Worm (Caenorhabditis elegans) whole organism, L1 larva: ENCODE results near the gene T02H6.4.

Experiments used
- C16A3.4 ChIP-seq: fragments of 150-350 bp; optimal IDR thresholded peaks from 2 replicates; lab custom pipeline; 2014; ENCODE audit warnings: missing biosample characterization, missing genetic modification characterization
- alr-1 ChIP-seq: fragments of 200-800 bp; sonication (Bioruptor generic); optimal IDR thresholded peaks from 2 replicates; lab custom pipeline; 2018; ENCODE audit warnings: borderline replicate concordance, mild to moderate bottlenecking, missing genetic modification characterization, missing compliant biosample characterization
- aly-2 ChIP-seq: fragments of 150-350 bp; optimal IDR thresholded peaks from 2 replicates; lab custom pipeline; 2014; ENCODE audit warnings: missing biosample characterization, missing genetic modification characterization
- ama-1 ChIP-seq: fragments of 150-350 bp; optimal IDR thresholded peaks from 2 replicates; lab custom pipeline; 2014
- blmp-1 ChIP-seq: fragments of 150-350 bp; optimal IDR thresholded peaks from 2 replicates; lab custom pipeline; 2014; ENCODE audit warnings: missing biosample characterization, missing genetic modification characterization
- ceh-8 ChIP-seq: fragments of 200-800 bp; sonication (Bioruptor generic); optimal IDR thresholded peaks from 2 replicates; lab custom pipeline; 2018; ENCODE audit warnings: mild to moderate bottlenecking, missing genetic modification characterization, moderate library complexity, missing compliant biosample characterization
- ceh-88 ChIP-seq: fragments of 200-800 bp; sonication (Bioruptor generic); IDR thresholded peaks from 2 replicates; pipeline ENCODE4 v1.3.6; 2022; ENCODE audit warnings: missing genetic modification characterization, missing compliant biosample characterization
- ceh-90 ChIP-seq: sonication (generic microtip); optimal IDR thresholded peaks from 2 replicates; lab custom pipeline; 2016; ENCODE audit warnings: missing genetic modification characterization, missing compliant biosample characterization
- ces-1 ChIP-seq: fragments of 150-350 bp; optimal IDR thresholded peaks from 2 replicates; lab custom pipeline; 2014; ENCODE audit warnings: missing biosample characterization, missing genetic modification reagents, missing genetic modification characterization
- dpl-1 ChIP-seq, 3 experiments: fragments of 150-350 bp in 2 of 3; sonication (generic microtip) in 1 of 3; optimal IDR thresholded peaks; 2 replicates each; lab custom pipeline; 2014 to 2017; ENCODE audit warnings: missing biosample characterization in 3 of 3, missing genetic modification characterization in 3 of 3, missing genetic modification reagents in 3 of 3
- dsc-1 ChIP-seq: sonication (generic microtip); optimal IDR thresholded peaks from 2 replicates; lab custom pipeline; 2016; ENCODE audit warnings: mild to moderate bottlenecking, missing genetic modification characterization, missing compliant biosample characterization
- efl-1 ChIP-seq, 4 experiments: fragments of 150-350 bp; optimal IDR thresholded peaks in 3 of 4; peaks in 1 of 4; 1 replicate in 1 of 4; 2 replicates in 3 of 4; lab custom pipeline; 2014; ENCODE audit warnings: missing biosample characterization in 2 of 4, missing genetic modification characterization in 2 of 4, missing genetic modification reagents in 2 of 4
- egl-27 ChIP-seq, 2 experiments: fragments of 150-350 bp in 1 of 2; sonication (generic microtip); optimal IDR thresholded peaks; 3 replicates each; lab custom pipeline; 2017 to 2018; ENCODE audit warnings: missing biosample characterization in 2 of 2, missing genetic modification characterization in 2 of 2, missing genetic modification reagents in 2 of 2
- elt-2 ChIP-seq: sonication (generic microtip); optimal IDR thresholded peaks from 2 replicates; lab custom pipeline; 2016; ENCODE audit warnings: missing genetic modification characterization, mild to moderate bottlenecking, inconsistent platforms, missing compliant biosample characterization, missing genetic modification reagents
- fkh-10 ChIP-seq: sonication (generic microtip); optimal IDR thresholded peaks from 2 replicates; lab custom pipeline; 2017; ENCODE audit warnings: missing biosample characterization, missing genetic modification reagents, missing genetic modification characterization
- fkh-4 ChIP-seq: sonication (generic microtip); optimal IDR thresholded peaks from 2 replicates; lab custom pipeline; 2016; ENCODE audit warnings: missing compliant biosample characterization, missing genetic modification characterization, borderline replicate concordance
- fkh-8 ChIP-seq: sonication (generic microtip); optimal IDR thresholded peaks from 2 replicates; lab custom pipeline; 2016; ENCODE audit warnings: mild to moderate bottlenecking, missing genetic modification characterization, missing compliant biosample characterization
- grh-1 ChIP-seq: fragments of 200-800 bp; sonication (Bioruptor generic); IDR thresholded peaks from 2 replicates; pipeline ENCODE4 v1.3.6; 2022; ENCODE audit warnings: missing genetic modification reagents, missing genetic modification characterization, missing compliant biosample characterization
- hlh-4 ChIP-seq: sonication (generic microtip); optimal IDR thresholded peaks from 2 replicates; lab custom pipeline; 2016; ENCODE audit warnings: mild to moderate bottlenecking, missing genetic modification characterization, missing compliant biosample characterization
- hpl-2 ChIP-seq: fragments of 150-350 bp; optimal IDR thresholded peaks from 2 replicates; lab custom pipeline; 2014; ENCODE audit warnings: missing biosample characterization, missing genetic modification reagents, missing genetic modification characterization
- irx-1 ChIP-seq: sonication (generic microtip); optimal IDR thresholded peaks from 2 replicates; lab custom pipeline; 2016; ENCODE audit warnings: missing genetic modification characterization, missing compliant biosample characterization
- jun-1 ChIP-seq: fragments of 150-350 bp; optimal IDR thresholded peaks from 2 replicates; lab custom pipeline; 2014; ENCODE audit warnings: missing biosample characterization, missing genetic modification reagents, missing genetic modification characterization
- lin-13 ChIP-seq: fragments of 150-350 bp; optimal IDR thresholded peaks from 2 replicates; lab custom pipeline; 2014; ENCODE audit warnings: missing biosample characterization, missing genetic modification reagents, missing genetic modification characterization
- lin-15B ChIP-seq: fragments of 150-350 bp; sonication (generic microtip); optimal IDR thresholded peaks from 3 replicates; lab custom pipeline; 2014; ENCODE audit warnings: missing biosample characterization, missing genetic modification characterization
- lin-35 ChIP-seq, 2 experiments: fragments of 150-350 bp; optimal IDR thresholded peaks; 2 replicates each; lab custom pipeline; 2014; ENCODE audit warnings: missing biosample characterization in 2 of 2, missing genetic modification characterization in 2 of 2, missing genetic modification reagents in 2 of 2
- lir-3 ChIP-seq: sonication (generic microtip); optimal IDR thresholded peaks from 2 replicates; lab custom pipeline; 2016; ENCODE audit warnings: mild to moderate bottlenecking, missing genetic modification characterization, moderate library complexity, missing compliant biosample characterization; ENCODE audit not compliant: poor library complexity
- mab-9 ChIP-seq: fragments of 200-800 bp; sonication (Bioruptor generic); IDR thresholded peaks from 2 replicates; pipeline ENCODE4 v1.3.6; 2022; ENCODE audit warnings: missing genetic modification reagents, missing genetic modification characterization, missing compliant biosample characterization
- mdl-1 ChIP-seq, 2 experiments: fragments of 150-350 bp; optimal IDR thresholded peaks; 2 replicates each; lab custom pipeline; 2014 to 2017; ENCODE audit warnings: missing biosample characterization in 2 of 2, missing genetic modification characterization in 2 of 2, inconsistent platforms in 1 of 2
- nhr-11 ChIP-seq: fragments of 150-350 bp; optimal IDR thresholded peaks from 2 replicates; lab custom pipeline; 2014; ENCODE audit warnings: missing biosample characterization, missing genetic modification characterization
- nhr-12 ChIP-seq: sonication (generic microtip); optimal IDR thresholded peaks from 2 replicates; lab custom pipeline; 2017; ENCODE audit warnings: missing biosample characterization, missing genetic modification characterization
- nhr-19 ChIP-seq: fragments of 200-800 bp; sonication (Bioruptor generic); conservative IDR thresholded peaks from 2 replicates; pipeline ENCODE4 v1.3.6; 2022; ENCODE audit warnings: missing genetic modification characterization, missing compliant biosample characterization
- nhr-20 ChIP-seq: sonication (generic microtip); optimal IDR thresholded peaks from 2 replicates; lab custom pipeline; 2016; ENCODE audit warnings: mild to moderate bottlenecking, missing genetic modification characterization, missing compliant biosample characterization
- nhr-28 ChIP-seq: fragments of 150-350 bp; optimal IDR thresholded peaks from 2 replicates; lab custom pipeline; 2014; ENCODE audit warnings: missing biosample characterization, missing genetic modification characterization
- nhr-47 ChIP-seq: sonication (generic microtip); optimal IDR thresholded peaks from 2 replicates; lab custom pipeline; 2016; ENCODE audit warnings: mild to moderate bottlenecking, missing genetic modification characterization, moderate library complexity, missing compliant biosample characterization
- nhr-76 ChIP-seq: sonication (generic microtip); optimal IDR thresholded peaks from 2 replicates; lab custom pipeline; 2017; ENCODE audit warnings: missing biosample characterization, missing genetic modification characterization
- nhr-77 ChIP-seq: fragments of 150-350 bp; optimal IDR thresholded peaks from 2 replicates; lab custom pipeline; 2014; ENCODE audit warnings: missing biosample characterization, missing genetic modification characterization
- pag-3 ChIP-seq: sonication (generic microtip); optimal IDR thresholded peaks from 2 replicates; lab custom pipeline; 2017; ENCODE audit warnings: missing genetic modification characterization, mild to moderate bottlenecking, missing compliant biosample characterization, antibody characterized with exemption, borderline replicate concordance; ENCODE audit not compliant: insufficient read depth
- pax-3 ChIP-seq: fragments of 200-800 bp; sonication (Bioruptor generic); optimal IDR thresholded peaks from 2 replicates; lab custom pipeline; 2018; ENCODE audit warnings: mild to moderate bottlenecking, missing genetic modification characterization, moderate library complexity, missing compliant biosample characterization
- pqm-1 ChIP-seq: sonication (generic microtip); optimal IDR thresholded peaks from 3 replicates; lab custom pipeline; 2017; ENCODE audit warnings: missing biosample characterization, missing genetic modification characterization
- snpc-4 ChIP-seq: fragments of 150-350 bp; optimal IDR thresholded peaks from 2 replicates; lab custom pipeline; 2014; ENCODE audit warnings: missing biosample characterization, missing genetic modification characterization
- snu-23 ChIP-seq: sonication (generic microtip); optimal IDR thresholded peaks from 2 replicates; lab custom pipeline; 2016; ENCODE audit warnings: missing genetic modification characterization, missing compliant biosample characterization
- sox-4 ChIP-seq: sonication (generic microtip); optimal IDR thresholded peaks from 2 replicates; lab custom pipeline; 2016; ENCODE audit warnings: missing genetic modification characterization, missing compliant biosample characterization
- sptf-1 ChIP-seq: fragments of 150-350 bp; optimal IDR thresholded peaks from 2 replicates; lab custom pipeline; 2014; ENCODE audit warnings: missing biosample characterization, missing genetic modification characterization
- unc-30 ChIP-seq: sonication (generic microtip); optimal IDR thresholded peaks from 2 replicates; lab custom pipeline; 2017; ENCODE audit warnings: missing biosample characterization, missing genetic modification characterization
- unc-62 ChIP-seq: fragments of 150-350 bp; optimal IDR thresholded peaks from 2 replicates; lab custom pipeline; 2014; ENCODE audit warnings: missing biosample characterization, missing genetic modification reagents, missing genetic modification characterization
- xbp-1 ChIP-seq: sonication (generic microtip); optimal IDR thresholded peaks from 2 replicates; lab custom pipeline; 2016; ENCODE audit warnings: missing genetic modification characterization, missing compliant biosample characterization
- zip-4 ChIP-seq: fragments of 200-800 bp; sonication (Bioruptor generic); optimal IDR thresholded peaks from 2 replicates; lab custom pipeline; 2018; ENCODE audit warnings: mild to moderate bottlenecking, missing genetic modification characterization, moderate library complexity, missing compliant biosample characterization
- ztf-11 ChIP-seq, 2 experiments: sonication (generic microtip); optimal IDR thresholded peaks; 2 replicates each; lab custom pipeline; 2016 to 2017; ENCODE audit warnings: missing genetic modification characterization in 2 of 2, missing biosample characterization in 1 of 2, missing compliant biosample characterization in 1 of 2
- ztf-4 ChIP-seq: fragments of 150-350 bp; optimal IDR thresholded peaks from 2 replicates; lab custom pipeline; 2014; ENCODE audit warnings: missing biosample characterization, missing genetic modification characterization

T02H6.4 gene

DNA sequence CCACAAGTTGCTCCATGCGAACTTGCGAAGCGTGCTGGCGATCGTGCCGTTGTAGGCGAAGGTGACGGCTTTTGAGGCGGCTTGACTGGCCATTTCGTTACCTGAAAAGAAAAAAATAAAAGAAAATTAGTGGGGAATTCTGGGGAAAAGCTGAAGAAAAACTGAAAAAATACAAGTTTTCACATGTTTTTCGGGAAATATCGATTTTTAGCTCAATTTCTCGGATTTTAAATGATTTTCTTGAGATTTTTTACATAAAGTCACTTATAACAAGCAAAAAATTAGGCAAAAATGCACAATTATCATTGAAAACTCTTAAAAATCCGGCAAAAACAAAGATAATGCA, 11.1 kb downstream of the T02H6.4 start, which contains the start of gene T02H6.11:
T02H6.11 (minus strand) TSS at position 101 of the 346 bp plus-strand sequence.
- TF ChIP-seq nhr-11 (no peak), mab-9 (GFP tag; lab: Robert Waterston, UW) (no peak), egl-27 (tag; optimal IDR thresholded peaks at IDR 0.05; lab: Kevin White, UChicago) (no peak)

DNA sequence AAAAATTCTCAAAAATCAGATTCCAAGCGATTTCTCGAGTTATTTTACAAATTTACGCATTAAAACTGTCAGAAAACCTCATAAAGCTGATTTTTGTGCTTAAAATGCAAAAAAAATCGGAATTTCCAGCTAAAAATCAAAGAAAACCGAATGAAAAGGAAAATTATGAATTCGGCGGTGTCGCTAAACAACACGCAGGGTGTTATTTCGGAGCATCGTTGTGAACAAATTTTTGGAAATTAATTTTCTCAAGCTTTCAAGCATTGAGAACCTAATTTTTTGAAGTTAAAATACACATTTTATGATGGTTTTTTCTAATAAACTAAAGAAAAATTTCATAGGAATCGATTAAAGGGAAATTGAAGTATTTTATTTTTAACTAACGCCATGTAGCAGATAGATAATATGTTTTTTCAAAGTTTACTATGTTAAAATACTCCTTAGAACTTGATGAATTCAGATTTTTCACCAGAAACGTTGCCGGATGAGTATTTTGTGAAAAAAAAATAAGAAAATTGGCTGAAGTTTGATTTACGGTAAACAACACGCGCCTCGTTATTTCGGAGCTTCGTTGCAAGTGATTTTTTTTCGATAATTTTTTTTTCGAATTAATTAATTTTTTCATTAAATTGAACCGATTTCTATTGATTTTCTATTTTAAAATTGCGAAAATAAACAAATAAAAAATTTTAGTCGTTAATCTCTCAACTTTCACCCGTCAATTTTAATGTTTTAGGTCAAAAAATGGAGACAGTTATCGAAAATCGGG, 11.7 kb downstream of the T02H6.4 start, which contains the start of gene thoc-1:
thoc-1 (plus strand) TSS at position 737 of the 769 bp plus-strand sequence.
- TF ChIP-seq snu-23 (GFP tag; lab: Kevin White, UChicago) (peak; percentile 7), xbp-1 (tag; lab: Kevin White, UChicago) (peak; percentile 10), sox-4 (tag; lab: Kevin White, UChicago) (no peak), mab-9 (GFP tag; lab: Robert Waterston, UW) (no peak), snpc-4 (no peak), lir-3 (tag; lab: Kevin White, UChicago) (no peak), unc-62 (GFP tag; lab: Kevin White, UChicago) (no peak), nhr-19 (GFP tag; lab: Robert Waterston, UW) (no peak), ztf-4 (tag; lab: Kevin White, UChicago) (no peak), nhr-12 (tag; lab: Kevin White, UChicago) (no peak), ama-1 (no peak), efl-1 (optimal IDR thresholded peaks at IDR 0.05; lab: Kevin White, UChicago) (peak in 1 of 2 experiments; percentile 33), efl-1 (GFP tag; optimal IDR thresholded peaks at IDR 0.05 in 1 of 2; lab: Kevin White, UChicago) (peak in 1 of 2 experiments; percentile 72), hlh-4 (tag; lab: Kevin White, UChicago) (no peak), aly-2 (no peak), elt-2 (tag; lab: Kevin White, UChicago) (no peak), fkh-10 (GFP tag; lab: Kevin White, UChicago) (no peak), dpl-1 (GFP tag; optimal IDR thresholded peaks at IDR 0.05; lab: Kevin White, UChicago) (peak in 1 of 3 experiments; percentile 6), nhr-47 (tag; lab: Kevin White, UChicago) (no peak), irx-1 (tag; lab: Kevin White, UChicago) (no peak), alr-1 (tag; lab: Kevin White, UChicago) (no peak), mdl-1 (tag; optimal IDR thresholded peaks at IDR 0.05; lab: Kevin White, UChicago) (no peak), unc-30 (tag; lab: Kevin White, UChicago) (no peak), ceh-90 (tag; lab: Kevin White, UChicago) (no peak), hpl-2 (no peak), sptf-1 (no peak), nhr-77 (no peak), fkh-8 (tag; lab: Kevin White, UChicago) (no peak), nhr-76 (no peak), lin-13 (no peak), fkh-4 (tag; lab: Kevin White, UChicago) (no peak), pqm-1 (tag; lab: Kevin White, UChicago) (no peak), ztf-11 (tag; optimal IDR thresholded peaks at IDR 0.05; lab: Kevin White, UChicago) (no peak), nhr-28 (tag; lab: Kevin White, UChicago) (no peak), ceh-88 (GFP tag; lab: Robert Waterston, UW) (no peak), jun-1 (tag; lab: Kevin White, UChicago) (no peak), blmp-1 (tag; lab: Kevin White, UChicago) (peak; percentile 23), ces-1 (GFP tag; lab: Kevin White, UChicago) (no peak), pax-3 (tag; lab: Kevin White, UChicago) (no peak), C16A3.4 (tag; lab: Kevin White, UChicago) (no peak), egl-27 (tag; optimal IDR thresholded peaks at IDR 0.05; lab: Kevin White, UChicago) (no peak), dsc-1 (tag; lab: Kevin White, UChicago) (no peak), zip-4 (GFP tag; lab: Kevin White, UChicago) (no peak), ceh-8 (GFP tag; lab: Kevin White, UChicago) (no peak), grh-1 (GFP tag; lab: Robert Waterston, UW) (no peak), lin-15B (tag; lab: Kevin White, UChicago) (no peak), pag-3 (tag; lab: Kevin White, UChicago) (no peak), nhr-20 (tag; lab: Kevin White, UChicago) (no peak), lin-35 (GFP tag; optimal IDR thresholded peaks at IDR 0.05; lab: Kevin White, UChicago) (peak in 1 of 2 experiments; percentile 11)
